Worm (Caenorhabditis elegans): ENCODE data around the gene nhr-202.

The nhr-202 gene

ce11 chrV:462263-462662 lies at the start of gene nhr-202:
Gene nhr-202, plus strand, starts transcription at chrV:462588.
- TF ChIP-seq snu-23 (GFP tag; optimal IDR thresholded peaks at IDR 0.05) (peak; percentile 29), nhr-71 (tag; optimal IDR thresholded peaks at IDR 0.05) (peak; percentile 39), mep-1 (tag; optimal IDR thresholded peaks at IDR 0.05) (peak; percentile 25), xbp-1 (tag; optimal IDR thresholded peaks at IDR 0.05) (no peak), aha-1 (tag; optimal IDR thresholded peaks at IDR 0.05) (no peak), nhr-20 (tag; optimal IDR thresholded peaks at IDR 0.05) (peak; percentile 66), ces-1 (GFP tag; optimal IDR thresholded peaks at IDR 0.05) (no peak), egl-13 (tag; optimal IDR thresholded peaks at IDR 0.05) (no peak), ceh-88 (GFP tag; IDR thresholded peaks at IDR 0.05) (no peak), C16A3.4 (tag; optimal IDR thresholded peaks at IDR 0.05) (no peak), nhr-19 (GFP tag; conservative IDR thresholded peaks at IDR 0.05) (no peak), ama-1 (optimal IDR thresholded peaks at IDR 0.05) (no peak), elt-2 (tag; optimal IDR thresholded peaks at IDR 0.05) (peak; percentile 24), ceh-90 (tag; optimal IDR thresholded peaks at IDR 0.05) (no peak), nhr-76 (tag; optimal IDR thresholded peaks at IDR 0.05) (no peak), lsy-2 (tag; optimal IDR thresholded peaks at IDR 0.05) (peak in 1 of 2 experiments; percentile 5), Y116A8C.19 (tag; optimal IDR thresholded peaks at IDR 0.05; ENCODE audit: borderline replicate concordance) (no peak), mab-9 (GFP tag; IDR thresholded peaks at IDR 0.05) (no peak), pqm-1 (tag; optimal IDR thresholded peaks at IDR 0.05) (no peak), efl-3 (GFP tag; optimal IDR thresholded peaks at IDR 0.05) (no peak), ceh-82 (tag; optimal IDR thresholded peaks at IDR 0.05) (no peak), fkh-8 (tag; optimal IDR thresholded peaks at IDR 0.05) (no peak), ceh-63 (GFP tag; optimal IDR thresholded peaks at IDR 0.05) (no peak), grh-1 (GFP tag; IDR thresholded peaks at IDR 0.05) (no peak), nhr-85 (tag) (peak; percentile 70), efl-1 (optimal IDR thresholded peaks at IDR 0.05) (no peak), efl-1 (GFP tag; optimal IDR thresholded peaks at IDR 0.05 in 1 of 2) (peak in 1 of 2 experiments; percentile 8), nhr-11 (tag; optimal IDR thresholded peaks at IDR 0.05) (no peak), nhr-84 (tag; optimal IDR thresholded peaks at IDR 0.05) (no peak), lin-35 (GFP tag; optimal IDR thresholded peaks at IDR 0.05) (peak in 1 of 2 experiments; percentile 11)

DNA sequence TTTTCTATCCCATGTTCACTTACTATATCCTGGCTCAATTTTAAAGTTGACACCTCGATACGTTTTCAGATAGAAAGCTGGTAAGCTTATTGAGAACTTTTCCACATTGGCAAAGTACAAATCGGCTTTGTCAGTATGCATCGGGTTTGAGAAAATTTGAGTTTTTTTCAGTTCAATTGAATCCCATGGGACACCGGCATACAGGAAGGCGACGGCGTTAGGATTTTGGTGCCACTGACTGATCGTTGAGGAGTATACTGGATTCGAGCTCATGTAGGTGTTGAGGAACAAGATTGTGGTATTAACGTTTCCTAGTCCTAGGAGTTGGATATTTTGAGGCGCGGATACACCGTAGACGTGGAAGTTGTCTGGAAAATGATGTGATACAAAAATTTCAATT lies 49.6 kb upstream of the nhr-202 start:
- TF ChIP-seq unc-98 (GFP tag; IDR thresholded peaks at IDR 0.05): no peak

ce11 chrV:414630-415029 lies 47.8 kb upstream of the nhr-202 start, which contains the start of gene dod-19:
Gene dod-19, minus strand, starts transcription at chrV:414759.
- TF ChIP-seq tlp-1 (tag; optimal IDR thresholded peaks at IDR 0.05) (no peak), hlh-17 (GFP tag; optimal IDR thresholded peaks at IDR 0.05; ENCODE audit: borderline replicate concordance) (no peak), elt-2 (tag; optimal IDR thresholded peaks at IDR 0.05) (peak; percentile 63)

DNA sequence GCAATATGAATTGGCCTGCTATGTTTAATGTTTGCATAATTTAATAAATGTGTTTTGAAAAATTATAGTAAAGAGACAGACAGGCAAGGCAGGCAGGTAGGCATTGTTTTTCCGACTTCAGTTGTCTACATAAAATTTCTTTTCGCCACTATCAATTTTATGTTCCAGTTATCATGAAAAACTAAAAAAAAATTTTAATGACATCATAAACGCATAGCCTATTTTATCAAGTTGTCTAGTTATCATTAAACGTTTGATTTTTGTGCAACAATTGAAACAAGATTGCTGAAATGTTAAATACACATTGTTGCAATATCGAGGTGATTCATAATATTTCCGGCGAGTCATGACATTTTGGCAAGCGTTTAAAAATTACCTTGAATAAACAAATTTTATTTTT lies 47.3 kb upstream of the nhr-202 start:
- TF ChIP-seq efl-3 (GFP tag; optimal IDR thresholded peaks at IDR 0.05) (no peak), pag-3 (tag; optimal IDR thresholded peaks at IDR 0.05; ENCODE audit: borderline replicate concordance, insufficient read depth) (no peak), tlp-1 (tag; optimal IDR thresholded peaks at IDR 0.05) (peak; percentile 41), efl-1 (optimal IDR thresholded peaks at IDR 0.05) (no peak), efl-1 (GFP tag; optimal IDR thresholded peaks at IDR 0.05 in 1 of 2) (peak in 1 of 2 experiments; percentile 75), elt-2 (tag; optimal IDR thresholded peaks at IDR 0.05) (peak; percentile 37), unc-130 (tag; optimal IDR thresholded peaks at IDR 0.05) (no peak)

DNA sequence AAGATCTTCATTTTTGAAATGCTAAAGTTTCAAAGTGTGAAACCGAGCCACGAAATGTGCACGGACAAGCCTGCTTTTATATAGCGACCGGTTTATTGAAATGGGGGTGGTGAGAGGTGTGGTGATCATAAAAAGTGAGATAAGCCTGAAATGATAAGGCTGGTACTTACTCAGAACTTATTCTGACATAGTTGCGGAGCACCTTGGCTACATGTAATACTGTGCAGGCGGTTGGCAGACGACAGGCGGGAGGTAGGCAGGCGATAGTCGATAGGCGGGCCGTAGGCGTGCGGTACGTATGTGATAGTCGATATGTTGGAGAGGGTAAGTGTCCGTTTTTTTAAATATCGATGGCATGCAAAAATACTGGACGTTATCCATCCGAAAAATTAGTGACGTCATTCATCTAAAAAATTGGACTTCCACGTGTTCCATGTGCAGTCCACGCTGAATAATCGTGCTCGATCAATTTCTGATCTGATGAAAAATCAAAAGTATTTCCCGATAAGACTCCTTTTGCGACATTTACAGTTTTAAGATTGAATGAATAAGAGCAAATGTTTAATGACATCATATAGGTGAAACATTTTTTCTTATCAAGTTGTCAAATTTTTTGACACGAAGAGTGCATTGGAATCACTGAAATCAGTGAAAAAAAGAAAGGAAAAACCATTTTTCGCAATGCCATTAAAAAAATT lies 44.6 kb upstream of the nhr-202 start, which contains the start of gene irg-8:
TSS of gene irg-8 (minus strand) at position 51 of the 698 bp plus-strand sequence.
- TF ChIP-seq tlp-1 (tag; optimal IDR thresholded peaks at IDR 0.05) (no peak), vab-15 (tag; optimal IDR thresholded peaks at IDR 0.05) (no peak), elt-2 (tag; optimal IDR thresholded peaks at IDR 0.05) (peak; percentile 44)
